Fruit fly (Drosophila melanogaster): ENCODE measurements around the gene CG13001.

CG13001 gene

DNA sequence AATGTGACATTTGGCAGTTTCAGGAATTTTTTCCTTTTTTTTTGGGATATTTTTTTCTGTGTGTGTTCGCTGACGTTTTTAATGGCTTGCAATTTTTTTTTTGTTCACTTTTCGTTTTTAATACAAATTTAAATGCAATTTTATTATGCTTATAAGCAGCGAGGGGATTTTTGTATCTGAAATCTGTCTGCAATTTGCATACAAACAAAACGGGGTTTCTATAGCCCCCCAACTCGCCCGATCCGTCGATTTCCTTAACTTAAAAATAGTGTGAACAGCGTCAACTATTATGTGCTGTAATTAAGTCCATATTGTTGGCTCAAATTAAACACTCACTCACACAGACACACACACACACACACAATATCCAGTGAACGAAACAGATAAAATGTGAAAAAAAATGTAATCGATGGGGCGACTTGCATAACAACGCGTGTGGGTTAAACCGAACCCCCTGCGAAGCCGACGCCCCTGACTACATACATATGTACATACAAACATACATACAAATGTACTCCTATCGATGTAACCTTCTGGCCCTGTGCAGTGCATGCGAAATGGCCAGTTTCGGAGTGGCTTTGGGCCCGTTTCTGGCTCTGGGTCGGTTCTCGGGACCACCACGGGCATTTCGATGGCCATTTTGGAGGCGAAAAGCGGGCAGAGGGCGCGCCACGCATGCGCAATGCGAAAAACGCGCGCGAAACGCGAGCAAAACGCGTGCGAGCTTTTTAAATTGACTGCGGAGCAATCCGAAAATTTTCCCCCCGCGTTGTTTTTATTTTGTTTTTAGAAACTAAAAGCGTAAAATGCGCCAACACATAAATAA, 10.5 kb downstream of the CG13001 start (continued):
- TF ChIP-seq CG4318 (GFP tag; optimal IDR thresholded peaks at IDR 0.05) (no peak), CG8632 (GFP tag; optimal IDR thresholded peaks at IDR 0.05) (peak; percentile 8), CG15336 (GFP tag; IDR thresholded peaks at IDR 0.05) (no peak), CG6808 (GFP tag; optimal IDR thresholded peaks at IDR 0.05) (no peak), CG6276 (GFP tag; optimal IDR thresholded peaks at IDR 0.05) (no peak), cyc (GFP tag; optimal IDR thresholded peaks at IDR 0.05) (peak; percentile 46), ss (GFP tag; optimal IDR thresholded peaks at IDR 0.05) (no peak), spab (GFP tag; optimal IDR thresholded peaks at IDR 0.05) (no peak), svp (GFP tag) (peak; percentile 80), CG10631 (GFP tag; optimal IDR thresholded peaks at IDR 0.05) (peak; percentile 33), fd59A (GFP tag; optimal IDR thresholded peaks at IDR 0.05) (peak; percentile 25), Smox (GFP tag; optimal IDR thresholded peaks at IDR 0.05) (peak; percentile 39), CG6792 (GFP tag; optimal IDR thresholded peaks at IDR 0.05) (no peak), CG10669 (GFP tag; optimal IDR thresholded peaks at IDR 0.05) (peak; percentile 13), CG34406 (GFP tag; optimal IDR thresholded peaks at IDR 0.05) (peak; percentile 22), Sox15 (GFP tag; optimal IDR thresholded peaks at IDR 0.05) (peak; percentile 23), CG1621 (tag; optimal IDR thresholded peaks at IDR 0.05) (no peak), eg (GFP tag; IDR thresholded peaks at IDR 0.05) (no peak), Ets96B (tag; optimal IDR thresholded peaks at IDR 0.05) (peak; percentile 33), net (GFP tag; optimal IDR thresholded peaks at IDR 0.05) (no peak)

dm6 chrX:16930465-16931286, 12.0 kb downstream of the CG13001 start:
- TF ChIP-seq CG6854 (GFP tag; optimal IDR thresholded peaks at IDR 0.05) (peak; percentile 58), achi (GFP tag; optimal IDR thresholded peaks at IDR 0.05) (peak; percentile 58), Sox14 (GFP tag; optimal IDR thresholded peaks at IDR 0.05) (peak; percentile 23), CG9139 (GFP tag; optimal IDR thresholded peaks at IDR 0.05) (peak; percentile 43), CG6792 (GFP tag; optimal IDR thresholded peaks at IDR 0.05) (peak; percentile 58), Sox15 (GFP tag; optimal IDR thresholded peaks at IDR 0.05) (no peak), Lpt (GFP tag; optimal IDR thresholded peaks at IDR 0.05) (peak; percentile 65), eg (GFP tag; IDR thresholded peaks at IDR 0.05) (peak; percentile 84), vri (GFP tag; optimal IDR thresholded peaks at IDR 0.05) (peak; percentile 16), CG16779 (tag; optimal IDR thresholded peaks at IDR 0.05) (peak; percentile 54), CG4318 (GFP tag; optimal IDR thresholded peaks at IDR 0.05) (peak; percentile 43), net (GFP tag; optimal IDR thresholded peaks at IDR 0.05) (peak; percentile 37), Sox102F (GFP tag; optimal IDR thresholded peaks at IDR 0.05) (peak; percentile 36), Eip75B (GFP tag; optimal IDR thresholded peaks at IDR 0.05) (peak; percentile 77), Gug (GFP tag; IDR thresholded peaks at IDR 0.05) (peak; percentile 69), CG8632 (GFP tag; optimal IDR thresholded peaks at IDR 0.05) (peak; percentile 63), CG10631 (GFP tag; optimal IDR thresholded peaks at IDR 0.05) (peak; percentile 76), Hr39 (GFP tag; optimal IDR thresholded peaks at IDR 0.05) (peak; percentile 36), CG11762 (GFP tag; optimal IDR thresholded peaks at IDR 0.05; ENCODE audit: insufficient read depth) (peak; percentile 52), Ets96B (tag; optimal IDR thresholded peaks at IDR 0.05) (peak; percentile 70), CG11294 (GFP tag; IDR thresholded peaks at IDR 0.05) (peak; percentile 70; the same call in 1 of the 2 replicates), svp (GFP tag) (peak; percentile 81), salr (GFP tag; optimal IDR thresholded peaks at IDR 0.05) (peak; percentile 37 to 64), Smox (GFP tag; optimal IDR thresholded peaks at IDR 0.05) (peak; percentile 46), fd85E (GFP tag; optimal IDR thresholded peaks at IDR 0.05) (no peak), CG8319 (GFP tag; optimal IDR thresholded peaks at IDR 0.05) (peak; percentile 3), ss (GFP tag; optimal IDR thresholded peaks at IDR 0.05) (peak; percentile 57 to 79), Met (GFP tag; optimal IDR thresholded peaks at IDR 0.05) (peak; percentile 47), CG1621 (tag; optimal IDR thresholded peaks at IDR 0.05) (peak; percentile 43), dac (GFP tag; optimal IDR thresholded peaks at IDR 0.05) (peak; percentile 33), topi (GFP tag; optimal IDR thresholded peaks at IDR 0.05) (peak; percentile 59), Eip93F (GFP tag; optimal IDR thresholded peaks at IDR 0.05) (peak; percentile 18), CG6163 (GFP tag; IDR thresholded peaks at IDR 0.05) (peak; percentile 73), CG6276 (GFP tag; optimal IDR thresholded peaks at IDR 0.05) (peak; percentile 69), CG10669 (GFP tag; optimal IDR thresholded peaks at IDR 0.05) (peak; percentile 63), lz (GFP tag; optimal IDR thresholded peaks at IDR 0.05) (peak; percentile 59), Hr38 (GFP tag; optimal IDR thresholded peaks at IDR 0.05) (no peak), pdm3 (GFP tag; optimal IDR thresholded peaks at IDR 0.05) (peak; percentile 52), fd59A (GFP tag; optimal IDR thresholded peaks at IDR 0.05) (peak; percentile 69)
